Worm (Caenorhabditis elegans) whole organism, L2 larva: Measurements from ENCODE around the gene adh-5.
A peak's percentile ranks its signal among the peaks of the same experiment; 100 is the strongest.

Experiments
- C34F6.9 ChIP-seq: fragments of 150-350 bp; optimal IDR thresholded peaks from 2 replicates; lab custom pipeline; 2014; ENCODE audit warnings: missing biosample characterization, missing genetic modification characterization
- F13H6.1 ChIP-seq: sonication (generic microtip); optimal IDR thresholded peaks from 2 replicates; lab custom pipeline; 2016; ENCODE audit warnings: missing genetic modification characterization, missing compliant biosample characterization
- Y55F3AM.14 ChIP-seq: fragments of 200-800 bp; sonication (Bioruptor generic); optimal IDR thresholded peaks from 2 replicates; lab custom pipeline; 2018; ENCODE audit warnings: mild to moderate bottlenecking, missing genetic modification characterization, missing compliant biosample characterization
- ZK546.5 ChIP-seq: sonication (generic microtip); optimal IDR thresholded peaks from 2 replicates; lab custom pipeline; 2017; ENCODE audit warnings: missing biosample characterization, missing genetic modification characterization
- aly-2 ChIP-seq: fragments of 150-350 bp; optimal IDR thresholded peaks from 2 replicates; lab custom pipeline; 2014; ENCODE audit warnings: missing biosample characterization, missing genetic modification characterization
- blmp-1 ChIP-seq: sonication (generic microtip); optimal IDR thresholded peaks from 2 replicates; lab custom pipeline; 2017; ENCODE audit warnings: missing genetic modification characterization, mild to moderate bottlenecking, missing compliant biosample characterization, antibody characterized with exemption, moderate library complexity; ENCODE audit not compliant: insufficient read depth
- ceh-82 ChIP-seq: fragments of 150-350 bp; optimal IDR thresholded peaks from 2 replicates; lab custom pipeline; 2014; ENCODE audit warnings: missing biosample characterization, missing genetic modification characterization
- crh-2 ChIP-seq: sonication (generic microtip); optimal IDR thresholded peaks from 2 replicates; lab custom pipeline; 2017; ENCODE audit warnings: missing biosample characterization, missing genetic modification characterization
- dmd-4 ChIP-seq: sonication (generic microtip); optimal IDR thresholded peaks from 2 replicates; lab custom pipeline; 2017; ENCODE audit warnings: missing biosample characterization, missing genetic modification characterization
- egl-27 ChIP-seq: sonication (generic microtip); optimal IDR thresholded peaks from 3 replicates; lab custom pipeline; 2017; ENCODE audit warnings: missing biosample characterization, missing genetic modification reagents, missing genetic modification characterization
- elt-3 ChIP-seq: sonication (generic microtip); optimal IDR thresholded peaks from 2 replicates; lab custom pipeline; 2017; ENCODE audit warnings: missing biosample characterization, missing genetic modification characterization
- fos-1 ChIP-seq: fragments of 150-350 bp; optimal IDR thresholded peaks from 2 replicates; lab custom pipeline; 2014; ENCODE audit warnings: missing biosample characterization, missing genetic modification characterization
- gmeb-1 ChIP-seq: fragments of 150-350 bp; optimal IDR thresholded peaks from 2 replicates; lab custom pipeline; 2014; ENCODE audit warnings: missing biosample characterization, missing genetic modification characterization
- lin-11 ChIP-seq: fragments of 150-350 bp; sonication (generic microtip); optimal IDR thresholded peaks from 2 replicates; lab custom pipeline; 2014; ENCODE audit warnings: missing biosample characterization, missing genetic modification characterization, inconsistent platforms, mixed read lengths
- lin-13 ChIP-seq: fragments of 150-350 bp; optimal IDR thresholded peaks from 2 replicates; lab custom pipeline; 2014; ENCODE audit warnings: missing biosample characterization, missing genetic modification reagents, missing genetic modification characterization
- lin-39 ChIP-seq: fragments of 150-350 bp; optimal IDR thresholded peaks from 2 replicates; lab custom pipeline; 2014; ENCODE audit warnings: missing biosample characterization, missing genetic modification reagents, missing genetic modification characterization
- lsy-2 ChIP-seq, 2 experiments: fragments of 150-350 bp in 1 of 2; sonication (generic microtip) in 1 of 2; optimal IDR thresholded peaks; 2 replicates each; lab custom pipeline; 2014 to 2017; ENCODE audit warnings: missing biosample characterization in 2 of 2, missing genetic modification characterization in 2 of 2
- mab-5 ChIP-seq: fragments of 150-350 bp; optimal IDR thresholded peaks from 2 replicates; lab custom pipeline; 2014; ENCODE audit warnings: missing biosample characterization, missing genetic modification characterization
- mbf-1 ChIP-seq: sonication (generic microtip); optimal IDR thresholded peaks from 2 replicates; lab custom pipeline; 2017; ENCODE audit warnings: missing biosample characterization, missing genetic modification characterization
- mdl-1 ChIP-seq, 2 experiments: fragments of 150-350 bp in 1 of 2; sonication (generic microtip) in 1 of 2; optimal IDR thresholded peaks; 2 replicates each; lab custom pipeline; 2017; ENCODE audit warnings: missing biosample characterization in 2 of 2, missing genetic modification characterization in 2 of 2
- nhr-10 ChIP-seq: sonication (generic microtip); optimal IDR thresholded peaks from 2 replicates; lab custom pipeline; 2017; ENCODE audit warnings: missing biosample characterization, missing genetic modification characterization
- nhr-129 ChIP-seq: fragments of 150-350 bp; optimal IDR thresholded peaks from 2 replicates; lab custom pipeline; 2014; ENCODE audit warnings: missing biosample characterization, missing genetic modification characterization
- nhr-23 ChIP-seq: fragments of 150-350 bp; optimal IDR thresholded peaks from 2 replicates; lab custom pipeline; 2014; ENCODE audit warnings: missing biosample characterization, missing genetic modification reagents, missing genetic modification characterization
- nhr-237 ChIP-seq: fragments of 150-350 bp; optimal IDR thresholded peaks from 2 replicates; lab custom pipeline; 2014; ENCODE audit warnings: missing biosample characterization, missing genetic modification characterization
- nhr-25 ChIP-seq: fragments of 150-350 bp; sonication (generic microtip); optimal IDR thresholded peaks from 3 replicates; lab custom pipeline; 2014; ENCODE audit warnings: missing biosample characterization, missing genetic modification characterization
- nhr-6 ChIP-seq: fragments of 150-350 bp; optimal IDR thresholded peaks from 2 replicates; lab custom pipeline; 2014; ENCODE audit warnings: missing biosample characterization, missing genetic modification characterization
- sem-4 ChIP-seq: fragments of 150-350 bp; optimal IDR thresholded peaks from 2 replicates; lab custom pipeline; 2014; ENCODE audit warnings: missing biosample characterization, missing genetic modification reagents, missing genetic modification characterization
- skn-1 ChIP-seq: sonication (generic microtip); optimal IDR thresholded peaks from 2 replicates; lab custom pipeline; 2017; ENCODE audit warnings: missing biosample characterization, missing genetic modification characterization
- sma-9 ChIP-seq, 2 experiments: fragments of 150-350 bp in 1 of 2; sonication (generic microtip) in 1 of 2; optimal IDR thresholded peaks; 2 replicates each; lab custom pipeline; 2014 to 2016; ENCODE audit warnings: missing genetic modification characterization in 2 of 2, mild to moderate bottlenecking in 1 of 2, missing biosample characterization in 1 of 2, missing compliant biosample characterization in 1 of 2, missing genetic modification reagents in 1 of 2, moderate library complexity in 1 of 2
- snpc-4 ChIP-seq: fragments of 150-350 bp; optimal IDR thresholded peaks from 2 replicates; lab custom pipeline; 2014; ENCODE audit warnings: missing biosample characterization, missing genetic modification characterization
- unc-39 ChIP-seq: fragments of 150-350 bp; optimal IDR thresholded peaks from 2 replicates; lab custom pipeline; 2014; ENCODE audit warnings: missing biosample characterization, missing genetic modification characterization
- unc-55 ChIP-seq: fragments of 150-350 bp; sonication (generic microtip); optimal IDR thresholded peaks from 3 replicates; lab custom pipeline; 2014; ENCODE audit warnings: missing biosample characterization, missing genetic modification reagents, missing genetic modification characterization
- unc-62 ChIP-seq: fragments of 150-350 bp; optimal IDR thresholded peaks from 2 replicates; lab custom pipeline; 2014; ENCODE audit warnings: missing biosample characterization, missing genetic modification reagents, missing genetic modification characterization
- zag-1 ChIP-seq: fragments of 150-350 bp; optimal IDR thresholded peaks from 2 replicates; lab custom pipeline; 2014; ENCODE audit warnings: missing biosample characterization, missing genetic modification characterization
- ztf-1 ChIP-seq: fragments of 200-800 bp; sonication (Bioruptor generic); conservative IDR thresholded peaks from 2 replicates; pipeline ENCODE4 v1.3.6; 2022; ENCODE audit warnings: missing genetic modification characterization, missing compliant biosample characterization

Gene adh-5

DNA sequence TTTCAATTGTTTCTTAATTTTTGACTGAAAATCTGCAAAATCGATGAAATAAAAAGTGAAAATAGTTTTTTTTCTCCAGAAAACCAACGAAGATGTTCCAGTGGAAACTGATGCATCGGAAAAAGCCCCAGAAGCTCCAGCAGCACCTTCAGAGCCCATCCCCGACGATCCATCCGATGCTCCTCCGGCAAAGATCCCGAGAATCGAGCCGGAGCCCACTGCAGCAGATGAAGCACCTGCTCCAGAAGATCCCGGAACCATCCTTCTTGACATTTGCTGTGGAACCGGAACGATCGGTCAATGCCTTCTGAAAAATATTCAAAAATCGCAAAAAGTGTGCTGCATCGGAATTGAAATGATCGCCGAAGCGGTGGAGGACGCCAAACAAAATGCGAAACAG, 2.9 kb upstream of the adh-5 start:
- TF ChIP-seq skn-1 (tag; lab: Kevin White, UChicago) (no peak), ceh-82 (tag; lab: Kevin White, UChicago) (no peak), nhr-10 (no peak), egl-27 (tag; lab: Kevin White, UChicago) (no peak), snpc-4 (tag; lab: Kevin White, UChicago) (no peak)

DNA sequence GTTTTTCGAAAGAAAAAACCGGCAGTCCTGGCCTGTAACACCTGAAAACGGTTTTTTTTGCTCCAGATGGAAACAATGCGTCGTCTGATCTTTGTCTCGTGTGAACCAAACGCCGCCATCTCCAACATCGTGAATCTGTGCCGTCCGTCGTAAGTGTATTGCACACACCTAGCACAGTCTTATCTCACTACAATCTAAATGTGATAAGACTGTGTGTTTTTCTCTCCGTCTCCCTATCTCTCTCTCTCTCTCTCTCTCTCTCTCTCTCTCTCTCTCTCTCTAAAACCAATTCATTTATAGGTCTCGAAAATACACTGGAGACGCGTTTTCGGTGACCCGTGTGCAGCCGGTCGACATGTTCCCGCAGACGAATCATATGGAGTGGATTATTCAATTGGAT, 986 bp upstream of the adh-5 start:
- TF ChIP-seq C34F6.9 (tag; lab: Kevin White, UChicago) (no peak), blmp-1 (tag; lab: Kevin White, UChicago) (no peak), crh-2 (tag; lab: Kevin White, UChicago) (peak; percentile 46), nhr-6 (tag; lab: Kevin White, UChicago) (no peak), dmd-4 (tag; lab: Kevin White, UChicago) (no peak), ztf-1 (GFP tag; lab: Robert Waterston, UW) (no peak), gmeb-1 (peak; percentile 2), fos-1 (tag; lab: Kevin White, UChicago) (peak; percentile 65)
- TF ChIP-seq, all 48 proteins: peak for 3

DNA sequence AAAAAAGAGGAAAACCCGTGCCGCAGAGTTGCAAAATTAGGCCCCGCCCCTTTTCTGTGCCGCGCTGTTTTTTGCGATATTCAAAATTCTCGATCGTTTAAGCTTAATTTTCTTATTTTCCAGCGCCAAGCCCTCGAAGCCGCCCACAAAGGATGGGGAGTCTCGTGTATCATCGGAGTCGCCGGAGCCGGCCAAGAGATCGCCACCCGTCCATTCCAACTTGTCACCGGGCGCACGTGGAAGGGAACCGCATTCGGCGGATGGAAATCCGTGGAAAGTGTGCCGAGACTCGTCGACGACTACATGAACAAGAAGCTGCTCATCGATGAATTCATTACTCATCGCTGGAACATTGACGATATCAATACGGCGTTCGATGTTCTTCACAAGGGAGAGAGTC, 4.1 kb downstream of the adh-5 start:
- TF ChIP-seq dmd-4 (tag; lab: Kevin White, UChicago) = no peak
- TF ChIP-seq elt-3 = no peak
- no peak for TF ChIP-seq ztf-1 (GFP tag; lab: Robert Waterston, UW)
- no peak for TF ChIP-seq mab-5 (tag; lab: Kevin White, UChicago)
- TF ChIP-seq mbf-1 = no peak
- TF ChIP-seq mdl-1 (tag; optimal IDR thresholded peaks at IDR 0.05; lab: Kevin White, UChicago) = no peak
- no peak for TF ChIP-seq lin-39 (tag; lab: Kevin White, UChicago)
- TF ChIP-seq unc-62 (GFP tag; lab: Kevin White, UChicago) = no peak
- TF ChIP-seq sma-9 (GFP tag; optimal IDR thresholded peaks at IDR 0.05; lab: Kevin White, UChicago) = no peak
- TF ChIP-seq sma-9 (tag; optimal IDR thresholded peaks at IDR 0.05; lab: Kevin White, UChicago) = no peak
- no peak for TF ChIP-seq nhr-25 (tag; lab: Kevin White, UChicago)

- TF ChIP-seq unc-55 (GFP tag; lab: Kevin White, UChicago) = no peak
- TF ChIP-seq F13H6.1 (tag; lab: Kevin White, UChicago) = no peak
- TF ChIP-seq nhr-23 (tag; lab: Kevin White, UChicago) = no peak
- no peak for TF ChIP-seq elt-3
- TF ChIP-seq egl-27 (tag; lab: Kevin White, UChicago) = no peak
- TF ChIP-seq lsy-2 (tag; optimal IDR thresholded peaks at IDR 0.05; lab: Kevin White, UChicago) = no peak
- TF ChIP-seq nhr-129 (tag; lab: Kevin White, UChicago) = no peak
- TF ChIP-seq unc-62 (GFP tag; lab: Kevin White, UChicago) = no peak
- TF ChIP-seq nhr-10 = no peak
- no peak for TF ChIP-seq Y55F3AM.14 (GFP tag; lab: Kevin White, UChicago)
- TF ChIP-seq zag-1 (tag; lab: Kevin White, UChicago) = no peak
- TF ChIP-seq nhr-25 (tag; lab: Kevin White, UChicago) = no peak
- TF ChIP-seq lin-13 = no peak
- TF ChIP-seq, all 48 proteins: peak for 0
Observed at ce11 chrV:917488-917887, 5.9 kb downstream of the adh-5 start, which contains the start of gene H24K24.2. H24K24.2 (plus strand) TSS chrV:917788.

DNA sequence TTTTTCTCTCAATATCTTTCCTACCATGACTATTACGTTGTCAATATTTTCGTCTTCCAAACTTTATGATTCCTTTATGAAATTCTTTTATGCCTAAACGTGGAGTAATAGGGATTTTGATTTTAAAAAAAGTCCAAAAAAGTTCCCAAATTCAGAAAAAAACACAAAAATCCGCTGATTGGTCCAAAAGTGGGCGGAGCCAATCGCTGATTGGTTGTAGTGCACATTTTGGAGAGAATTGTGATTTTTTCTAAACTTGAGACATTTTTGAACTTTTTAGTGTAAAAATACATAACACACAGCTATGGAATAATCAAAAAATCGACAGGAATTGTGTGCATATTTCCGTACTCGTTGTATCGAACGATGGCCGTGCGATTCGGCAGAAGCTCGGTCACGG, 27.8 kb downstream of the adh-5 start:
- TF ChIP-seq unc-62 (GFP tag; lab: Kevin White, UChicago) = no peak
- TF ChIP-seq dmd-4 (tag; lab: Kevin White, UChicago) = no peak
- no peak for TF ChIP-seq unc-55 (GFP tag; lab: Kevin White, UChicago)
- no peak for TF ChIP-seq ZK546.5 (tag; lab: Kevin White, UChicago)
- no peak for TF ChIP-seq unc-39 (tag; lab: Kevin White, UChicago)
- no peak for TF ChIP-seq ztf-1 (GFP tag; lab: Robert Waterston, UW)
- TF ChIP-seq egl-27 (tag; lab: Kevin White, UChicago) = no peak
- no peak for TF ChIP-seq lin-13
- TF ChIP-seq nhr-237 (tag; lab: Kevin White, UChicago) = no peak
- TF ChIP-seq sma-9 (GFP tag; optimal IDR thresholded peaks at IDR 0.05; lab: Kevin White, UChicago) = no peak
- no peak for TF ChIP-seq sma-9 (tag; optimal IDR thresholded peaks at IDR 0.05; lab: Kevin White, UChicago)
- TF ChIP-seq sem-4 (tag; lab: Kevin White, UChicago) = no peak
- no peak for TF ChIP-seq aly-2 (tag; lab: Kevin White, UChicago)
- no peak for TF ChIP-seq mbf-1
- TF ChIP-seq lin-11 (tag; lab: Kevin White, UChicago) = no peak
